Worm (Caenorhabditis elegans): ENCODE measurements around the gene Y51A2B.5.
"Not testable (repeated sequence)": the region's sequence is repeated elsewhere in the genome, so short reads cannot be mapped to it uniquely, and the experiment has no call there.

- not testable (repeated sequence) for TF ChIP-seq tab-1, T22C8.4, flt-1 (GFP tag; IDR thresholded peaks at IDR 0.05)
Measured at ce11 chrV:18439469-18439868, 50.4 kb downstream of the Y51A2B.5 start, which contains the start of gene ZK262.9.

Measured in whole organism, midembryonic.